Fruit fly (Drosophila melanogaster) whole organism, embryonic: ENCODE measurements around the gene Prp18.
A peak's percentile ranks its signal among the peaks of the same experiment; 100 is the strongest.

ENCODE experiments used
- CG10654 ChIP-seq: fragments of 200-800 bp; sonication (Bioruptor generic); optimal IDR thresholded peaks from 2 replicates; lab custom pipeline; 2016; ENCODE audit warnings: missing biosample characterization, missing genetic modification characterization
- CG11398 ChIP-seq: fragments of 200-800 bp; sonication (Bioruptor generic); optimal IDR thresholded peaks from 2 replicates; lab custom pipeline; 2016; ENCODE audit warnings: missing biosample characterization, missing genetic modification characterization
- CG12155 ChIP-seq: fragments of 200-800 bp; sonication (Bioruptor generic); optimal IDR thresholded peaks from 3 replicates; lab custom pipeline; 2016; ENCODE audit warnings: missing biosample characterization, missing genetic modification characterization
- CG12769 ChIP-seq: fragments of 200-800 bp; sonication (Bioruptor generic); optimal IDR thresholded peaks from 2 replicates; lab custom pipeline; 2019; ENCODE audit warnings: missing biosample characterization, mild to moderate bottlenecking, missing genetic modification characterization, moderate library complexity
- CG1647 ChIP-seq: fragments of 200-800 bp; sonication (Bioruptor generic); optimal IDR thresholded peaks from 3 replicates; lab custom pipeline; 2016; ENCODE audit warnings: missing biosample characterization, missing genetic modification characterization
- CG16815 ChIP-seq: fragments of 200-800 bp; sonication (Bioruptor generic); optimal IDR thresholded peaks from 3 replicates; lab custom pipeline; 2017; ENCODE audit warnings: missing biosample characterization, mild to moderate bottlenecking, missing genetic modification characterization
- CG1792 ChIP-seq: fragments of 200-800 bp; sonication (Bioruptor generic); optimal IDR thresholded peaks from 2 replicates; lab custom pipeline; 2016; ENCODE audit warnings: missing biosample characterization, missing genetic modification characterization
- CG18011 ChIP-seq: fragments of 200-800 bp; sonication (Bioruptor generic); optimal IDR thresholded peaks from 2 replicates; lab custom pipeline; 2017; ENCODE audit warnings: missing biosample characterization, missing genetic modification characterization, mild to moderate bottlenecking, moderate library complexity, missing genotype
- CG3065 ChIP-seq: fragments of 200-800 bp; sonication (Bioruptor generic); optimal IDR thresholded peaks from 2 replicates; lab custom pipeline; 2016; ENCODE audit warnings: missing biosample characterization, missing genetic modification characterization
- CG6175 ChIP-seq: fragments of 200-800 bp; sonication (Bioruptor generic); IDR thresholded peaks from 3 replicates; pipeline ENCODE4 v1.3.6; 2022; ENCODE audit warnings: missing biosample characterization, missing genetic modification characterization
- CG6689 ChIP-seq: fragments of 200-800 bp; sonication (Bioruptor generic); IDR thresholded peaks from 2 replicates; pipeline ENCODE4 v1.3.6; 2022; ENCODE audit warnings: missing biosample characterization, missing genetic modification characterization
- CG6813 ChIP-seq: fragments of 200-800 bp; sonication (Bioruptor generic); optimal IDR thresholded peaks from 2 replicates; lab custom pipeline; 2017; ENCODE audit warnings: missing biosample characterization, missing genetic modification characterization, mild to moderate bottlenecking, moderate library complexity, missing genetic modification reagents
- CG8924 ChIP-seq: fragments of 200-800 bp; optimal IDR thresholded peaks from 3 replicates; lab custom pipeline; 2019; ENCODE audit warnings: missing biosample characterization, mild to moderate bottlenecking, missing genetic modification characterization, moderate library complexity
- CG9727 ChIP-seq: fragments of 200-800 bp; sonication (Bioruptor generic); optimal IDR thresholded peaks from 3 replicates; lab custom pipeline; 2017; ENCODE audit warnings: missing biosample characterization, mild to moderate bottlenecking, missing genetic modification characterization
- Dfd ChIP-seq, 2 experiments: fragments of >200 bp; optimal IDR thresholded peaks; 2 replicates each; lab custom pipeline; 2017; ENCODE audit warnings: missing biosample characterization in 2 of 2, missing genetic modification characterization in 2 of 2
- Dip3 ChIP-seq: fragments of 200-800 bp; sonication (Bioruptor generic); optimal IDR thresholded peaks from 3 replicates; lab custom pipeline; 2016; ENCODE audit warnings: missing biosample characterization, missing genetic modification characterization
- E2f1 ChIP-seq: fragments of 200-800 bp; sonication (Bioruptor generic); IDR thresholded peaks from 2 replicates; pipeline ENCODE4 v1.3.6; 2022; ENCODE audit warnings: missing biosample characterization, missing genetic modification characterization
- Elba2 ChIP-seq: fragments of 200-800 bp; sonication (Bioruptor generic); optimal IDR thresholded peaks from 3 replicates; lab custom pipeline; 2016; ENCODE audit warnings: missing biosample characterization, missing genetic modification characterization
- Fer2 ChIP-seq: fragments of 200-800 bp; sonication (Bioruptor generic); optimal IDR thresholded peaks from 2 replicates; lab custom pipeline; 2018; ENCODE audit warnings: missing biosample characterization, mild to moderate bottlenecking, missing genetic modification characterization, moderate library complexity
- HLH4C ChIP-seq: fragments of 200-800 bp; sonication (Bioruptor generic); IDR thresholded peaks from 3 replicates; pipeline ENCODE4 v1.3.6; 2022; ENCODE audit warnings: missing biosample characterization, missing genetic modification characterization; ENCODE audit not compliant: partially characterized antibody
- Hr39 ChIP-seq: fragments of >200 bp; optimal IDR thresholded peaks from 2 replicates; lab custom pipeline; 2017
- Max ChIP-seq: fragments of 200-800 bp; sonication (Bioruptor generic); optimal IDR thresholded peaks from 2 replicates; lab custom pipeline; 2016; ENCODE audit warnings: missing biosample characterization, mild to moderate bottlenecking, missing genetic modification characterization
- Meics ChIP-seq: fragments of 200-800 bp; sonication (Bioruptor generic); optimal IDR thresholded peaks from 2 replicates; lab custom pipeline; 2017; ENCODE audit warnings: missing biosample characterization, mild to moderate bottlenecking, missing genetic modification characterization
- Mes4 ChIP-seq: fragments of 200-800 bp; sonication (Bioruptor generic); optimal IDR thresholded peaks from 2 replicates; lab custom pipeline; 2016; ENCODE audit warnings: missing biosample characterization, missing genetic modification characterization
- Opbp ChIP-seq: fragments of 200-800 bp; sonication (Bioruptor generic); IDR thresholded peaks from 3 replicates; pipeline ENCODE4 v1.3.6; 2022; ENCODE audit warnings: missing biosample characterization, missing genetic modification characterization; ENCODE audit not compliant: partially characterized antibody
- Sox100B ChIP-seq: fragments of 200-800 bp; sonication (Bioruptor generic); optimal IDR thresholded peaks from 3 replicates; lab custom pipeline; 2018; ENCODE audit warnings: missing biosample characterization, mild to moderate bottlenecking, missing genetic modification characterization
- Ssrp ChIP-seq: fragments of 200-800 bp; sonication (Bioruptor generic); optimal IDR thresholded peaks from 2 replicates; lab custom pipeline; 2018; ENCODE audit warnings: missing biosample characterization, mild to moderate bottlenecking, missing genetic modification characterization, moderate library complexity
- Trl ChIP-seq, 3 experiments: fragments of >200 bp in 2 of 3; fragments of 200-800 bp in 1 of 3; sonication (Bioruptor generic) in 1 of 3; optimal IDR thresholded peaks; 2 replicates in 1 of 3; 3 replicates in 2 of 3; lab custom pipeline; 2016 to 2017; ENCODE audit warnings: missing biosample characterization in 1 of 3, missing genetic modification characterization in 1 of 3
- bsh ChIP-seq, 2 experiments: fragments of 200-800 bp; sonication (Bioruptor generic); optimal IDR thresholded peaks; 2 replicates each; lab custom pipeline; 2017 to 2018; ENCODE audit warnings: mild to moderate bottlenecking in 2 of 2, missing biosample characterization in 2 of 2, missing genetic modification characterization in 2 of 2, moderate library complexity in 1 of 2
- chinmo ChIP-seq: fragments of 200-800 bp; sonication (Bioruptor generic); IDR thresholded peaks from 4 replicates; pipeline ENCODE4 v1.3.6; 2022; ENCODE audit warnings: missing biosample characterization, missing genetic modification characterization; ENCODE audit not compliant: partially characterized antibody
- crp ChIP-seq, 2 experiments: fragments of 200-800 bp; sonication (Bioruptor generic); optimal IDR thresholded peaks; 2 replicates in 1 of 2; 3 replicates in 1 of 2; lab custom pipeline; 2017; ENCODE audit warnings: missing biosample characterization in 2 of 2, missing genetic modification characterization in 2 of 2, mild to moderate bottlenecking in 1 of 2, moderate library complexity in 1 of 2
- gce ChIP-seq: fragments of 200-800 bp; sonication (Bioruptor generic); IDR thresholded peaks from 3 replicates; pipeline ENCODE4 v1.3.6; 2022; ENCODE audit warnings: missing biosample characterization, missing genetic modification characterization
- hkb ChIP-seq, 2 experiments: fragments of 200-800 bp in 1 of 2; fragments of >200 bp in 1 of 2; sonication (Bioruptor generic) in 1 of 2; IDR thresholded peaks in 1 of 2; optimal IDR thresholded peaks in 1 of 2; 2 replicates each; pipeline versions ENCODE4 v1.3.6 to Lab custom; 2017 to 2022; ENCODE audit warnings: missing biosample characterization in 1 of 2, missing genetic modification characterization in 1 of 2
- kni ChIP-seq: fragments of 200-800 bp; sonication (Bioruptor generic); optimal IDR thresholded peaks from 3 replicates; lab custom pipeline; 2017; ENCODE audit warnings: mild to moderate bottlenecking, missing biosample characterization, missing genetic modification reagents, missing genetic modification characterization
- luna ChIP-seq: fragments of 200-800 bp; sonication (Bioruptor generic); optimal IDR thresholded peaks from 2 replicates; lab custom pipeline; 2016; ENCODE audit warnings: missing biosample characterization, missing genetic modification characterization
- maf-S ChIP-seq: fragments of 200-800 bp; sonication (Bioruptor generic); optimal IDR thresholded peaks from 2 replicates; lab custom pipeline; 2016; ENCODE audit warnings: missing biosample characterization, missing genetic modification characterization
- mld ChIP-seq: fragments of 200-800 bp; sonication (Bioruptor generic); IDR thresholded peaks from 3 replicates; pipeline ENCODE4 v1.3.6; 2022; ENCODE audit warnings: missing biosample characterization, missing genetic modification characterization; ENCODE audit not compliant: partially characterized antibody
- oc ChIP-seq: fragments of 200-800 bp; sonication (Bioruptor generic); optimal IDR thresholded peaks from 2 replicates; lab custom pipeline; 2018; ENCODE audit warnings: missing biosample characterization, mild to moderate bottlenecking, missing genetic modification characterization, moderate library complexity
- p53 ChIP-seq: fragments of 200-800 bp; sonication (Bioruptor generic); optimal IDR thresholded peaks from 2 replicates; lab custom pipeline; 2016; ENCODE audit warnings: missing biosample characterization, missing genetic modification characterization
- peb ChIP-seq: fragments of 200-800 bp; sonication (Bioruptor generic); IDR thresholded peaks from 2 replicates; pipeline ENCODE4 v1.3.6; 2022; ENCODE audit warnings: missing biosample characterization, missing genetic modification characterization
- phol ChIP-seq: fragments of 200-800 bp; sonication (Bioruptor generic); optimal IDR thresholded peaks from 3 replicates; lab custom pipeline; 2018; ENCODE audit warnings: missing biosample characterization, mild to moderate bottlenecking, missing genetic modification characterization, moderate library complexity
- psq ChIP-seq: fragments of 200-800 bp; sonication (Bioruptor generic); optimal IDR thresholded peaks from 2 replicates; lab custom pipeline; 2017; ENCODE audit warnings: missing biosample characterization, missing genetic modification characterization
- salm ChIP-seq: fragments of 200-800 bp; sonication (Bioruptor generic); optimal IDR thresholded peaks from 2 replicates; lab custom pipeline; 2018; ENCODE audit warnings: missing biosample characterization, mild to moderate bottlenecking, missing genetic modification characterization
- sima ChIP-seq: fragments of 200-800 bp; sonication (Bioruptor generic); optimal IDR thresholded peaks from 2 replicates; lab custom pipeline; 2016; ENCODE audit warnings: missing biosample characterization, missing genetic modification characterization
- slp2 ChIP-seq: fragments of 200-800 bp; sonication (Bioruptor generic); optimal IDR thresholded peaks from 2 replicates; lab custom pipeline; 2016; ENCODE audit warnings: missing biosample characterization, missing genetic modification characterization
- vnd ChIP-seq: fragments of 200-800 bp; sonication (Bioruptor generic); IDR thresholded peaks from 3 replicates; pipeline ENCODE4 v1.3.6; 2022; ENCODE audit warnings: missing biosample characterization, missing genetic modification characterization; ENCODE audit not compliant: partially characterized antibody

Prp18 gene

dm6 chr3R:18997388-18998287 is 33.4 kb downstream of the Prp18 start (continued):
- TF ChIP-seq Hr39 (lab: Kevin White, UChicago) (no peak), CG6813 (peak; percentile 79), CG18011 (GFP tag; lab: Kevin White, UChicago) (peak; percentile 51), CG12155 (GFP tag; lab: Kevin White, UChicago) (no peak), Ssrp (tag; lab: Kevin White, UChicago) (peak; percentile 8), Trl (optimal IDR thresholded peaks at IDR 0.05; lab: Kevin White, UChicago) (no peak), Trl (GFP tag; optimal IDR thresholded peaks at IDR 0.05; lab: Kevin White, UChicago) (peak; percentile 25), gce (GFP tag; lab: Robert Waterston, UW) (peak; percentile 64; the same call in 1 of the 3 replicates), luna (GFP tag; lab: Kevin White, UChicago) (no peak), E2f1 (no peak; the same call in 1 of the 2 replicates), Mes4 (GFP tag; lab: Kevin White, UChicago) (peak; percentile 76), HLH4C (GFP tag; lab: Robert Waterston, UW) (no peak), phol (tag; lab: Kevin White, UChicago) (no peak), Meics (GFP tag; lab: Kevin White, UChicago) (no peak), CG6689 (GFP tag; lab: Robert Waterston, UW) (peak; percentile 29; the same call in 1 of the 2 replicates), Max (no peak), slp2 (peak; percentile 17), CG1792 (GFP tag; lab: Kevin White, UChicago) (no peak), maf-S (GFP tag; lab: Kevin White, UChicago) (peak; percentile 26), Dip3 (GFP tag; lab: Kevin White, UChicago) (no peak), Elba2 (no peak), hkb (optimal IDR thresholded peaks at IDR 0.05; lab: Kevin White, UChicago) (no peak), hkb (GFP tag; IDR thresholded peaks at IDR 0.05; lab: Robert Waterston, UW) (peak; percentile 68), kni (GFP tag; lab: Kevin White, UChicago) (peak; percentile 87), CG10654 (GFP tag; lab: Kevin White, UChicago) (no peak), p53 (GFP tag; lab: Kevin White, UChicago) (no peak), psq (GFP tag; lab: Kevin White, UChicago) (peak; percentile 75), CG12769 (tag; lab: Kevin White, UChicago) (no peak), sima (GFP tag; lab: Kevin White, UChicago) (no peak), CG16815 (no peak), peb (GFP tag; lab: Robert Waterston, UW) (0 out of 2 replicates have a peak, but pooled peaks have one; percentile 10), Opbp (no peak), oc (tag; lab: Kevin White, UChicago) (peak; percentile 87), Fer2 (tag; lab: Kevin White, UChicago) (no peak), Sox100B (peak; percentile 80), CG9727 (peak; percentile 58), CG3065 (GFP tag; lab: Kevin White, UChicago) (peak; percentile 57), CG1647 (GFP tag; lab: Kevin White, UChicago) (peak; percentile 10), CG11398 (peak; percentile 87), bsh (GFP tag; optimal IDR thresholded peaks at IDR 0.05; lab: Kevin White, UChicago) (peak in 1 of 2 experiments; percentile 90), mld (GFP tag; lab: Robert Waterston, UW) (no peak), CG6175 (GFP tag; lab: Robert Waterston, UW) (no peak), salm (tag; lab: Kevin White, UChicago) (peak; percentile 92), crp (GFP tag; optimal IDR thresholded peaks at IDR 0.05; lab: Kevin White, UChicago) (peak in 1 of 2 experiments; percentile 49), Dfd (GFP tag; optimal IDR thresholded peaks at IDR 0.05; lab: Kevin White, UChicago) (no peak), vnd (GFP tag; lab: Robert Waterston, UW) (no peak), chinmo (peak; percentile 56; the same call in 1 of the 4 replicates), CG8924 (peak; percentile 67)
